Fruit fly (Drosophila melanogaster): ENCODE results near the gene Rpp14b.

Gene Rpp14b

DNA sequence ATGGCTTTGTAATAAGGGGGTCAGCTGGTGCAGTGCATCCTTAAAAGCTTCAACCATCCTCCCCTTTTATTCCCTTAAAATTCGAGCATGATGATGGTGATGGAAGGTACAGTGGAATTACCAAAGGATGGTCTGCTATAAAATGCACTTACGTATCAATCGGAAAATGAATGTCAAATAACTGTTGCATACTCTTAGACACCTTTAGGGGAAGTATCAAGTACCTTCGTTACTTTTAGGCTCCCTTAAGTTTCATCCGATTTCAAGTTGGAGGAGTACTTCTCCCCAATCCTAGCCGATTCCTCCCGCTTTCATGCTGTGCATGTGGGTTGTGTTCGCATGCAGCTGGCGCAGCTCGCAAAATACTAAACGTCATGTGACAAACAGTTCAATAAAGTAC lies 14.4 kb downstream of the Rpp14b start:
- no peak for TF ChIP-seq Eip78C (GFP tag)

DNA sequence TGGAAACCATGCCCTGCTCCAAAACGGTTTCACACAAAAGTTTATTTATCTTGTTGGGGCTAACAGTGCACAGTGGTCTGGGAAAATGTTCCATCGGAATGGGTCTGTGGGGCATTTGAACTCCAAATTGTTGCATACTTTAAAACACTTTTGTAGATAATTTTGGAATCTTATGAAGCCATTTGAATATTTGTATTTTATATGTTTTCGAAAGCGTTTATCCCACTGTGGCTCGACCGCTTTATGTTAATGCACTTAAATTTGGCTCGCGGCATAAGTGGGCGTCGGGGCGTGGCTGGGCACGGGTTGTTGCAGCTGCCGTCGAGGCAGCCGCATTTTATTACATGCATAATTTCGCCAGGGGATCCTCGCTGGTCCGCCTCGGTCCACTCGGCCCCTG lies 16.1 kb downstream of the Rpp14b start:
- no peak for TF ChIP-seq CG4318 (GFP tag; optimal IDR thresholded peaks at IDR 0.05)
- TF ChIP-seq Hr4 (GFP tag; optimal IDR thresholded peaks at IDR 0.05) = peak; percentile 37
- no peak for TF ChIP-seq dsx (GFP tag; optimal IDR thresholded peaks at IDR 0.05; ENCODE audit: poor library complexity, severe bottlenecking)
- TF ChIP-seq CG6163 (GFP tag; IDR thresholded peaks at IDR 0.05) = peak; percentile 82
- TF ChIP-seq Ets21C (GFP tag; optimal IDR thresholded peaks at IDR 0.05) = peak; percentile 42
- no peak for TF ChIP-seq Hr38 (GFP tag; optimal IDR thresholded peaks at IDR 0.05)
- TF ChIP-seq CG10669 (GFP tag; optimal IDR thresholded peaks at IDR 0.05) = no peak
- peak; percentile 75 for TF ChIP-seq Eip78C (GFP tag)
- TF ChIP-seq cyc (GFP tag; optimal IDR thresholded peaks at IDR 0.05) = peak; percentile 40
- 0 out of 2 replicates have a peak, but pooled peaks have one; percentile 18 for TF ChIP-seq CG11294 (GFP tag; IDR thresholded peaks at IDR 0.05)
- 0 out of 2 replicates have a peak, but pooled peaks have one; percentile 38 for TF ChIP-seq CG15336 (GFP tag; IDR thresholded peaks at IDR 0.05)
- TF ChIP-seq Ets96B (tag; optimal IDR thresholded peaks at IDR 0.05) = no peak
- TF ChIP-seq Smox (GFP tag; optimal IDR thresholded peaks at IDR 0.05) = no peak
- peak; percentile 14 for TF ChIP-seq Sox15 (GFP tag; optimal IDR thresholded peaks at IDR 0.05)
- no peak for TF ChIP-seq CG6854 (GFP tag; optimal IDR thresholded peaks at IDR 0.05)
- no peak for TF ChIP-seq CG16779 (tag; optimal IDR thresholded peaks at IDR 0.05)
- TF ChIP-seq Sox102F (GFP tag; optimal IDR thresholded peaks at IDR 0.05) = peak; percentile 36
- peak; percentile 34 for TF ChIP-seq Eip75B (GFP tag; optimal IDR thresholded peaks at IDR 0.05)
- peak; percentile 17 for TF ChIP-seq lz (GFP tag; optimal IDR thresholded peaks at IDR 0.05)
- TF ChIP-seq CG11902 (GFP tag; optimal IDR thresholded peaks at IDR 0.05) = peak; percentile 11
- peak; percentile 48 for TF ChIP-seq Hr39 (GFP tag; optimal IDR thresholded peaks at IDR 0.05)
- TF ChIP-seq CG32006 (GFP tag; optimal IDR thresholded peaks at IDR 0.05) = peak; percentile 32
- no peak for TF ChIP-seq Gug (GFP tag; IDR thresholded peaks at IDR 0.05)
- peak; percentile 23 for TF ChIP-seq Met (GFP tag; optimal IDR thresholded peaks at IDR 0.05)
- no peak for TF ChIP-seq fd59A (GFP tag; optimal IDR thresholded peaks at IDR 0.05)
- TF ChIP-seq ss (GFP tag; optimal IDR thresholded peaks at IDR 0.05) = no peak
- TF ChIP-seq acj6 (GFP tag; optimal IDR thresholded peaks at IDR 0.05) = peak; percentile 37
- peak; percentile 10 for TF ChIP-seq net (GFP tag; optimal IDR thresholded peaks at IDR 0.05)
- TF ChIP-seq CG1621 (tag; optimal IDR thresholded peaks at IDR 0.05) = no peak
- TF ChIP-seq Eip93F (GFP tag; optimal IDR thresholded peaks at IDR 0.05) = no peak
- peak; percentile 44 for TF ChIP-seq esn (GFP tag; optimal IDR thresholded peaks at IDR 0.05)
- TF ChIP-seq CG11762 (GFP tag; optimal IDR thresholded peaks at IDR 0.05; ENCODE audit: insufficient read depth) = no peak
- TF ChIP-seq spab (GFP tag; optimal IDR thresholded peaks at IDR 0.05) = no peak
- peak; percentile 19 for TF ChIP-seq vri (GFP tag; optimal IDR thresholded peaks at IDR 0.05)
- TF ChIP-seq CG10631 (GFP tag; optimal IDR thresholded peaks at IDR 0.05) = no peak
- TF ChIP-seq Sox14 (GFP tag; optimal IDR thresholded peaks at IDR 0.05) = peak; percentile 7
- peak; percentile 34 for TF ChIP-seq OdsH (GFP tag; optimal IDR thresholded peaks at IDR 0.05)
- TF ChIP-seq CG8119 (GFP tag; IDR thresholded peaks at IDR 0.05) = peak; percentile 42; the same call in 2 of the 3 replicates
- TF ChIP-seq topi (GFP tag; optimal IDR thresholded peaks at IDR 0.05) = peak; percentile 64
- no peak for TF ChIP-seq CG6808 (GFP tag; optimal IDR thresholded peaks at IDR 0.05)
- peak; percentile 7 for TF ChIP-seq CG8632 (GFP tag; optimal IDR thresholded peaks at IDR 0.05)
- TF ChIP-seq achi (GFP tag; optimal IDR thresholded peaks at IDR 0.05) = peak; percentile 39
- no peak for TF ChIP-seq fd85E (GFP tag; optimal IDR thresholded peaks at IDR 0.05)
- no peak for TF ChIP-seq pdm3 (GFP tag; optimal IDR thresholded peaks at IDR 0.05)
- TF ChIP-seq salr (GFP tag; optimal IDR thresholded peaks at IDR 0.05) = no peak
- TF ChIP-seq eg (GFP tag; IDR thresholded peaks at IDR 0.05) = peak; percentile 75
- TF ChIP-seq dac (GFP tag; optimal IDR thresholded peaks at IDR 0.05) = no peak
- no peak for TF ChIP-seq Blimp-1 (GFP tag; optimal IDR thresholded peaks at IDR 0.05)
- no peak for TF ChIP-seq Lpt (GFP tag; optimal IDR thresholded peaks at IDR 0.05)
- TF ChIP-seq CG9139 (GFP tag; optimal IDR thresholded peaks at IDR 0.05) = no peak

Data from whole organism, prepupa.